Worm (Caenorhabditis elegans) whole organism, early embryonic: Measurements from ENCODE around the gene W06A7.2.

ENCODE experiments used
- B0310.2 ChIP-seq: sonication (generic microtip); optimal IDR thresholded peaks from 2 replicates; lab custom pipeline; 2016; ENCODE audit warnings: mild to moderate bottlenecking, missing genetic modification characterization, missing compliant biosample characterization
- F13C5.2 ChIP-seq: sonication (generic microtip); optimal IDR thresholded peaks from 2 replicates; lab custom pipeline; 2017; ENCODE audit warnings: mild to moderate bottlenecking, missing genetic modification characterization, inconsistent platforms, missing compliant biosample characterization
- aly-1 ChIP-seq: sonication (generic microtip); optimal IDR thresholded peaks from 2 replicates; lab custom pipeline; 2016; ENCODE audit warnings: missing genetic modification characterization, missing compliant biosample characterization
- ama-1 ChIP-seq: fragments of 150-350 bp; optimal IDR thresholded peaks from 2 replicates; lab custom pipeline; 2014
- ceh-13 ChIP-seq: fragments of 200-800 bp; sonication (Bioruptor generic); optimal IDR thresholded peaks from 2 replicates; lab custom pipeline; 2018; ENCODE audit warnings: mild to moderate bottlenecking, missing genetic modification characterization, missing compliant biosample characterization
- ceh-36 ChIP-seq: sonication (generic microtip); optimal IDR thresholded peaks from 2 replicates; lab custom pipeline; 2016; ENCODE audit warnings: missing genetic modification characterization, inconsistent platforms, missing compliant biosample characterization
- ets-7 ChIP-seq: sonication (generic microtip); optimal IDR thresholded peaks from 2 replicates; lab custom pipeline; 2016; ENCODE audit warnings: missing genotype, missing genetic modification characterization, missing compliant biosample characterization
- flt-1 ChIP-seq: fragments of 200-800 bp; sonication (Bioruptor generic); IDR thresholded peaks from 2 replicates; pipeline ENCODE4 v1.3.6; 2022; ENCODE audit warnings: missing genetic modification characterization, missing compliant biosample characterization
- hmbx-1 ChIP-seq: sonication (generic microtip); optimal IDR thresholded peaks from 2 replicates; lab custom pipeline; 2016; ENCODE audit warnings: mild to moderate bottlenecking, missing genetic modification characterization, missing compliant biosample characterization
- hmg-4 ChIP-seq: fragments of 200-800 bp; sonication (Bioruptor generic); optimal IDR thresholded peaks from 2 replicates; lab custom pipeline; 2018; ENCODE audit warnings: mild to moderate bottlenecking, missing genetic modification characterization, missing compliant biosample characterization
- hnd-1 ChIP-seq: sonication (generic microtip); optimal IDR thresholded peaks from 2 replicates; lab custom pipeline; 2016; ENCODE audit warnings: missing genetic modification characterization, missing compliant biosample characterization
- pes-1 ChIP-seq: fragments of 200-800 bp; sonication (Bioruptor generic); IDR thresholded peaks from 2 replicates; pipeline ENCODE4 v1.3.6; 2022; ENCODE audit warnings: missing genetic modification reagents, missing genetic modification characterization, missing compliant biosample characterization
- scrt-1 ChIP-seq: fragments of 200-800 bp; sonication (Bioruptor generic); IDR thresholded peaks from 2 replicates; pipeline ENCODE4 v1.3.6; 2022; ENCODE audit warnings: missing genetic modification characterization, missing compliant biosample characterization
- sea-1 ChIP-seq: fragments of 200-800 bp; sonication (Bioruptor generic); conservative IDR thresholded peaks from 2 replicates; pipeline ENCODE4 v1.3.6; 2022; ENCODE audit warnings: missing genetic modification characterization, missing compliant biosample characterization
- tbx-11 ChIP-seq: fragments of 200-800 bp; sonication (Bioruptor generic); IDR thresholded peaks from 2 replicates; pipeline ENCODE4 v1.3.6; 2022; ENCODE audit warnings: missing genetic modification characterization, missing compliant biosample characterization
- tbx-37 ChIP-seq: fragments of 200-800 bp; sonication (Bioruptor generic); conservative IDR thresholded peaks from 2 replicates; pipeline ENCODE4 v1.3.6; 2022; ENCODE audit warnings: missing genetic modification reagents, missing genetic modification characterization, missing compliant biosample characterization
- tra-4 ChIP-seq: sonication (generic microtip); optimal IDR thresholded peaks from 2 replicates; lab custom pipeline; 2017; ENCODE audit warnings: missing genetic modification characterization, missing compliant biosample characterization

The W06A7.2 gene

DNA sequence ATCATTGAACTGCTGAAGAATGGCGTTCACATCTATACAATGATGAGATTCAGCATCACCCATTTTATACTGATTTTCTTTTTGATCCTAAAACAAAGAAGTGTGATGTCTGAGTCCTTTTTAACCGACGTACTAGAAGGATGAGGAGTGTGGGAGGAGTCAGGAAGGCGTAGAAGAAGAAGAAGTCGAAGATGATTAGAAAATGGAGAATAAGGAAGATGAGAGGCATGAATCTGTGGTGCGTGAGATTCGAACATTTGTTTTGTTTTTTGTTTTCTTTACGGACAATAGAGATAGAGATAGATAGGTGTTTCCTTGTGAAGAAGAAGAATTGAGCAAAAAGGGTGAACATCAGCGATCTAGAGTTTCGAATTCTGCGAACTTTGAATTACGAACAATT lies 36.9 kb downstream of the W06A7.2 start, which contains the start of gene npr-13:
Gene npr-13, minus strand, starts transcription at position 101 of the 400 bp plus-strand sequence.
- TF ChIP-seq ets-7 (tag; lab: Kevin White, UChicago) (no peak), aly-1 (tag; lab: Kevin White, UChicago) (no peak), hmbx-1 (tag; lab: Kevin White, UChicago) (no peak), ceh-13 (GFP tag; lab: Kevin White, UChicago) (no peak), sea-1 (GFP tag; lab: Robert Waterston, UW) (no peak), scrt-1 (GFP tag; lab: Robert Waterston, UW) (no peak), tra-4 (tag; lab: Kevin White, UChicago) (no peak), B0310.2 (tag; lab: Kevin White, UChicago) (no peak), ceh-36 (tag; lab: Kevin White, UChicago) (no peak), tbx-37 (GFP tag; lab: Robert Waterston, UW) (no peak), pes-1 (no peak), hnd-1 (no peak), tbx-11 (GFP tag; lab: Robert Waterston, UW) (no peak), ama-1 (lab: Kevin White, UChicago) (no peak), F13C5.2 (tag; lab: Kevin White, UChicago) (no peak)

ce11 chrV:14859380-14859779 lies 37.7 kb downstream of the W06A7.2 start:
- no peak for TF ChIP-seq hnd-1
- no peak for TF ChIP-seq tbx-11 (GFP tag; lab: Robert Waterston, UW)
- TF ChIP-seq flt-1 = no peak
- no peak for TF ChIP-seq tra-4 (tag; lab: Kevin White, UChicago)
- TF ChIP-seq ceh-36 (tag; lab: Kevin White, UChicago) = no peak
- no peak for TF ChIP-seq aly-1 (tag; lab: Kevin White, UChicago)
- TF ChIP-seq ama-1 (lab: Kevin White, UChicago) = no peak
- TF ChIP-seq pes-1 = no peak
- no peak for TF ChIP-seq F13C5.2 (tag; lab: Kevin White, UChicago)
- no peak for TF ChIP-seq ceh-13 (GFP tag; lab: Kevin White, UChicago)
- TF ChIP-seq B0310.2 (tag; lab: Kevin White, UChicago) = no peak
- no peak for TF ChIP-seq scrt-1 (GFP tag; lab: Robert Waterston, UW)
- no peak for TF ChIP-seq hmbx-1 (tag; lab: Kevin White, UChicago)
- no peak for TF ChIP-seq hmg-4 (GFP tag; lab: Kevin White, UChicago)
- TF ChIP-seq tbx-37 (GFP tag; lab: Robert Waterston, UW) = no peak

DNA sequence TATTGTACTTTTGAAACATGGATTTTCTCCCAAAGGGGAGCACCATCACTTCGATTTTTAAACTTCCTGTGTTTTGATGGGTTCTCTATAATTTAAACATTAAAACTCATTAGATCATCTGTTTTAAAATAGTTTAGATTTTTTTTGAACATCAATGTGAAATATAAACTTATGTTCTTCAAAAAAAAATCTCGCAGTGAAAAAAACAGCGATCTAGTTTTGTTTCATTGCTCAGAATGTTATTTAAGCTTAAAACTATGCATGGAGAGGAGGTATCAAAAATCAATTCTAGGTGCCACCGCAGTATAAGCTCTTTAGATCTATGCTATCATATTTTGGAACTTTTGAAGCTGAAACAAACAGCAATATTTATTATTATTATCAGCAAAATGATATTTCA lies 46.5 kb downstream of the W06A7.2 start, which contains the start of gene gcy-14:
Gene gcy-14, minus strand, starts transcription at position 101 of the 400 bp plus-strand sequence.
- TF ChIP-seq ceh-13 (GFP tag; lab: Kevin White, UChicago) = no peak
- TF ChIP-seq aly-1 (tag; lab: Kevin White, UChicago) = no peak
- no peak for TF ChIP-seq hmbx-1 (tag; lab: Kevin White, UChicago)
- TF ChIP-seq tra-4 (tag; lab: Kevin White, UChicago) = no peak
- TF ChIP-seq pes-1 = no peak
- TF ChIP-seq sea-1 (GFP tag; lab: Robert Waterston, UW) = no peak
- no peak for TF ChIP-seq hmg-4 (GFP tag; lab: Kevin White, UChicago)
- TF ChIP-seq ama-1 (lab: Kevin White, UChicago) = no peak
- no peak for TF ChIP-seq ceh-36 (tag; lab: Kevin White, UChicago)
- TF ChIP-seq F13C5.2 (tag; lab: Kevin White, UChicago) = no peak

DNA sequence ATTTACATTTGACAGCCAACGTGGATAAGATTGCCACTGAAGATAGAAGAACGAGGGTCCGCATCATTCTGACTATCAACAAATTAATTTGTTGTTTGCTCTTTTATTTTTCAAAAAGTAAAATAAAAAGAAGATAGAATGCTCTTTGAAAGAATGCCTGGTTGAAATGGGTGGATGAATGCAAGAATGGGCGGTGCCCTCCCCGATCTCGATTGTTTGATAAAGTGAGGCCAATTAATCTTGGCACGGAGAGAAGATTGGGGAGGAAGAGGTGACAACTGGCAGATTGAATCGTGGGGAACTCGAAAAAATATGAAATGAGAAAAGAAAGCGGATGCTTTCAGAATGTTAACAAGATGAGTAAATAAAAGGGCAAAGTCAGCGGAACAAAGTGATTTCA lies 49.7 kb downstream of the W06A7.2 start, which contains the start of gene ZC412.3:
Gene ZC412.3, minus strand, starts transcription at position 183 of the 400 bp plus-strand sequence.
- TF ChIP-seq ets-7 (tag; lab: Kevin White, UChicago) (no peak), ceh-36 (tag; lab: Kevin White, UChicago) (no peak), tra-4 (tag; lab: Kevin White, UChicago) (no peak), pes-1 (no peak), ceh-13 (GFP tag; lab: Kevin White, UChicago) (no peak), B0310.2 (tag; lab: Kevin White, UChicago) (no peak), tbx-11 (GFP tag; lab: Robert Waterston, UW) (no peak), aly-1 (tag; lab: Kevin White, UChicago) (no peak), scrt-1 (GFP tag; lab: Robert Waterston, UW) (no peak), sea-1 (GFP tag; lab: Robert Waterston, UW) (no peak), hnd-1 (no peak), flt-1 (no peak)
